In genomic region chr3R:30887711-30888549, dm6 we compare ENCODE assay signal across 1 fruit fly cellular context.
TF ChIP-seq lines count a peak whose summit lies in the region.

No protein-coding gene starts in this region.

TF ChIP-seq in whole organism, embryonic, 481 proteins besides CTCF, POLR2A, EP300 and RAD21 (continued from another document and continues in another):
- no peak for TF ChIP-seq Elba2 (GFP tag; optimal IDR thresholded peaks at IDR 0.05; lab: Kevin White, UChicago)
- TF ChIP-seq oc (tag; optimal IDR thresholded peaks at IDR 0.05; lab: Kevin White, UChicago) = peak; percentile 71
- TF ChIP-seq chm (GFP tag; IDR thresholded peaks at IDR 0.05; lab: Robert Waterston, UW) = peak; percentile 80
- peak; percentile 58 for TF ChIP-seq CG2712 (tag; optimal IDR thresholded peaks at IDR 0.05; lab: Kevin White, UChicago)
- TF ChIP-seq bowl (GFP tag; IDR thresholded peaks at IDR 0.05; lab: Robert Waterston, UW) = 0 out of 2 replicates have a peak, but pooled peaks have one; percentile 18
- TF ChIP-seq CG2889 (GFP tag; IDR thresholded peaks at IDR 0.05; lab: Robert Waterston, UW) = no peak
- no peak for TF ChIP-seq bigmax (GFP tag; optimal IDR thresholded peaks at IDR 0.05; lab: Kevin White, UChicago)
- TF ChIP-seq vnd (GFP tag; IDR thresholded peaks at IDR 0.05; lab: Robert Waterston, UW; ENCODE audit: partially characterized antibody) = no peak
- peak in 1 of 3 experiments; percentile 23 for TF ChIP-seq lola (GFP tag; optimal IDR thresholded peaks at IDR 0.05; lab: Kevin White, UChicago)
- TF ChIP-seq Atf-2 (GFP tag; optimal IDR thresholded peaks at IDR 0.05; lab: Kevin White, UChicago) = peak; percentile 60
- peak; percentile 74 for TF ChIP-seq H2.0 (GFP tag; IDR thresholded peaks at IDR 0.05; lab: Robert Waterston, UW)
- peak; percentile 23 for TF ChIP-seq CG10267 (tag; optimal IDR thresholded peaks at IDR 0.05; lab: Kevin White, UChicago)
- TF ChIP-seq trem (tag; optimal IDR thresholded peaks at IDR 0.05; lab: Kevin White, UChicago) = peak; percentile 0
- peak; percentile 28 for TF ChIP-seq Max (GFP tag; optimal IDR thresholded peaks at IDR 0.05; lab: Kevin White, UChicago)
- TF ChIP-seq prd (optimal IDR thresholded peaks at IDR 0.05; lab: Kevin White, UChicago) = no peak
- peak; percentile 77 for TF ChIP-seq prd (GFP tag; IDR thresholded peaks at IDR 0.05; lab: Robert Waterston, UW)
- TF ChIP-seq Drgx (GFP tag; IDR thresholded peaks at IDR 0.05; lab: Robert Waterston, UW) = peak; percentile 84
- TF ChIP-seq CG4854 (GFP tag; optimal IDR thresholded peaks at IDR 0.05; lab: Kevin White, UChicago) = peak; percentile 25
- TF ChIP-seq CG30403 (GFP tag; optimal IDR thresholded peaks at IDR 0.05; lab: Kevin White, UChicago) = peak; percentile 66
- TF ChIP-seq fu2 (GFP tag; optimal IDR thresholded peaks at IDR 0.05; lab: Kevin White, UChicago) = peak; percentile 46
- TF ChIP-seq Usf (GFP tag; optimal IDR thresholded peaks at IDR 0.05; lab: Kevin White, UChicago) = peak; percentile 28
- no peak for TF ChIP-seq Deaf1 (tag; optimal IDR thresholded peaks at IDR 0.05; lab: Kevin White, UChicago)
- TF ChIP-seq sim (GFP tag; IDR thresholded peaks at IDR 0.05; lab: Robert Waterston, UW) = no peak
- no peak for TF ChIP-seq zen2 (GFP tag; IDR thresholded peaks at IDR 0.05; lab: Robert Waterston, UW; ENCODE audit: partially characterized antibody)
- TF ChIP-seq CG1529 (GFP tag; optimal IDR thresholded peaks at IDR 0.05; lab: Kevin White, UChicago) = peak; percentile 36
- TF ChIP-seq eyg (GFP tag; optimal IDR thresholded peaks at IDR 0.05; lab: Kevin White, UChicago) = no peak
- peak; percentile 66 for TF ChIP-seq CG5953 (GFP tag; IDR thresholded peaks at IDR 0.05; lab: Robert Waterston, UW)
- peak; percentile 38 for TF ChIP-seq CG4707 (GFP tag; optimal IDR thresholded peaks at IDR 0.05; lab: Kevin White, UChicago)
- TF ChIP-seq nmo (GFP tag; optimal IDR thresholded peaks at IDR 0.05; lab: Kevin White, UChicago) = peak; percentile 67
- TF ChIP-seq pzg (GFP tag; optimal IDR thresholded peaks at IDR 0.05; lab: Kevin White, UChicago) = no peak
- peak; percentile 33 for TF ChIP-seq CG9609 (GFP tag; optimal IDR thresholded peaks at IDR 0.05; lab: Kevin White, UChicago)
- TF ChIP-seq az2 (GFP tag; optimal IDR thresholded peaks at IDR 0.05; lab: Kevin White, UChicago) = peak; percentile 64
- TF ChIP-seq Xbp1 (GFP tag; optimal IDR thresholded peaks at IDR 0.05; lab: Kevin White, UChicago) = peak; percentile 65
- TF ChIP-seq repo (GFP tag; optimal IDR thresholded peaks at IDR 0.05; lab: Kevin White, UChicago) = peak; percentile 16
- TF ChIP-seq tio (GFP tag; optimal IDR thresholded peaks at IDR 0.05; lab: Kevin White, UChicago) = no peak
- TF ChIP-seq Ets97D (GFP tag; optimal IDR thresholded peaks at IDR 0.05; lab: Kevin White, UChicago) = peak; percentile 16
- peak; percentile 62 for TF ChIP-seq CG7786 (GFP tag; optimal IDR thresholded peaks at IDR 0.05; lab: Kevin White, UChicago)
- peak; percentile 61 for TF ChIP-seq NFAT (GFP tag; IDR thresholded peaks at IDR 0.05; lab: Robert Waterston, UW)
- TF ChIP-seq CG12659 (GFP tag; optimal IDR thresholded peaks at IDR 0.05; lab: Kevin White, UChicago) = peak; percentile 45
- TF ChIP-seq vfl (GFP tag; optimal IDR thresholded peaks at IDR 0.05; lab: Kevin White, UChicago) = peak; percentile 35
- TF ChIP-seq CG4424 (GFP tag; optimal IDR thresholded peaks at IDR 0.05; lab: Kevin White, UChicago) = peak; percentile 57
- peak; percentile 70 for TF ChIP-seq sob (GFP tag; IDR thresholded peaks at IDR 0.05; lab: Robert Waterston, UW)
- TF ChIP-seq CG2875 (GFP tag; optimal IDR thresholded peaks at IDR 0.05; lab: Kevin White, UChicago) = peak; percentile 45
- TF ChIP-seq CG15514 (GFP tag; optimal IDR thresholded peaks at IDR 0.05; lab: Kevin White, UChicago) = peak; percentile 53
- no peak for TF ChIP-seq Doc3 (GFP tag; IDR thresholded peaks at IDR 0.05; lab: Robert Waterston, UW; ENCODE audit: partially characterized antibody)
- TF ChIP-seq CG8765 (GFP tag; IDR thresholded peaks at IDR 0.05; lab: Robert Waterston, UW) = peak; percentile 54; the same call in 1 of the 2 replicates
- no peak for TF ChIP-seq CG10959 (GFP tag; IDR thresholded peaks at IDR 0.05; lab: Robert Waterston, UW)
- TF ChIP-seq CHES-1-like (GFP tag; optimal IDR thresholded peaks at IDR 0.05; lab: Kevin White, UChicago) = peak; percentile 52
- TF ChIP-seq CG10462 (GFP tag; optimal IDR thresholded peaks at IDR 0.05; lab: Kevin White, UChicago) = peak; percentile 33
- peak; percentile 5 for TF ChIP-seq CG12744 (GFP tag; optimal IDR thresholded peaks at IDR 0.05; lab: Kevin White, UChicago)
- TF ChIP-seq Antp (GFP tag; optimal IDR thresholded peaks at IDR 0.05; lab: Kevin White, UChicago) = peak; percentile 62
- peak; percentile 55 for TF ChIP-seq CG17385 (GFP tag; optimal IDR thresholded peaks at IDR 0.05; lab: Kevin White, UChicago)
- peak; percentile 32 for TF ChIP-seq CG14710 (tag; optimal IDR thresholded peaks at IDR 0.05; lab: Kevin White, UChicago)
- no peak for TF ChIP-seq dm (GFP tag; optimal IDR thresholded peaks at IDR 0.05; lab: Kevin White, UChicago)
- TF ChIP-seq twi (tag; optimal IDR thresholded peaks at IDR 0.05; lab: Kevin White, UChicago) = no peak
- peak; percentile 40 for TF ChIP-seq CG10543 (GFP tag; optimal IDR thresholded peaks at IDR 0.05; lab: Kevin White, UChicago)
- peak; percentile 66 for TF ChIP-seq NC2β (GFP tag; optimal IDR thresholded peaks at IDR 0.05; lab: Kevin White, UChicago)
- TF ChIP-seq CG9932 (GFP tag; IDR thresholded peaks at IDR 0.05; lab: Robert Waterston, UW) = peak; percentile 66
- TF ChIP-seq Med (GFP tag; lab: Kevin White, UChicago) = peak; percentile 98
- no peak for TF ChIP-seq danr (GFP tag; IDR thresholded peaks at IDR 0.05; lab: Robert Waterston, UW)
- peak; percentile 38 for TF ChIP-seq tx (GFP tag; optimal IDR thresholded peaks at IDR 0.05; lab: Kevin White, UChicago)
- peak; percentile 49 for TF ChIP-seq fd64A (GFP tag; optimal IDR thresholded peaks at IDR 0.05; lab: Kevin White, UChicago)
- peak; percentile 67; the same call in 2 of the 3 replicates for TF ChIP-seq zfh1 (GFP tag; IDR thresholded peaks at IDR 0.05; lab: Robert Waterston, UW)
- peak; percentile 2 for TF ChIP-seq org-1 (GFP tag; optimal IDR thresholded peaks at IDR 0.05; lab: Kevin White, UChicago)
- TF ChIP-seq Dbx (GFP tag; IDR thresholded peaks at IDR 0.05; lab: Robert Waterston, UW) = 0 out of 3 replicates have a peak, but pooled peaks have one; percentile 39
- peak; percentile 24 for TF ChIP-seq ewg (GFP tag; optimal IDR thresholded peaks at IDR 0.05; lab: Kevin White, UChicago)
- TF ChIP-seq CG18764 (GFP tag; optimal IDR thresholded peaks at IDR 0.05; lab: Kevin White, UChicago) = peak; percentile 11
- peak; percentile 32; the same call in 1 of the 3 replicates for TF ChIP-seq gce (GFP tag; IDR thresholded peaks at IDR 0.05; lab: Robert Waterston, UW)
- TF ChIP-seq zen (tag; optimal IDR thresholded peaks at IDR 0.05; lab: Kevin White, UChicago) = peak; percentile 10
- TF ChIP-seq CG12299 (tag; optimal IDR thresholded peaks at IDR 0.05; lab: Kevin White, UChicago) = no peak
- TF ChIP-seq Abd-B (GFP tag; optimal IDR thresholded peaks at IDR 0.05; lab: Kevin White, UChicago) = no peak
- peak; percentile 28 for TF ChIP-seq CG16863 (GFP tag; optimal IDR thresholded peaks at IDR 0.05; lab: Kevin White, UChicago)
- TF ChIP-seq CG17328 (GFP tag; IDR thresholded peaks at IDR 0.05; lab: Robert Waterston, UW) = peak; percentile 63
- TF ChIP-seq CG33213 (GFP tag; optimal IDR thresholded peaks at IDR 0.05; lab: Kevin White, UChicago) = peak; percentile 55
- TF ChIP-seq CG14050 (GFP tag; IDR thresholded peaks at IDR 0.05; lab: Robert Waterston, UW) = peak; percentile 27; the same call in 2 of the 3 replicates
- peak; percentile 36 for TF ChIP-seq grn (GFP tag; optimal IDR thresholded peaks at IDR 0.05; lab: Kevin White, UChicago)
- TF ChIP-seq sisA (GFP tag; IDR thresholded peaks at IDR 0.05; lab: Robert Waterston, UW) = peak; percentile 65
- TF ChIP-seq D (optimal IDR thresholded peaks at IDR 0.05; lab: Kevin White, UChicago) = no peak
- TF ChIP-seq D (GFP tag; optimal IDR thresholded peaks at IDR 0.05; lab: Kevin White, UChicago) = peak; percentile 54
- peak; percentile 76 for TF ChIP-seq ind (GFP tag; optimal IDR thresholded peaks at IDR 0.05; lab: Kevin White, UChicago)
- no peak for TF ChIP-seq BtbVII (GFP tag; optimal IDR thresholded peaks at IDR 0.05; lab: Kevin White, UChicago)
- peak; percentile 35 for TF ChIP-seq Mad (GFP tag; optimal IDR thresholded peaks at IDR 0.05; lab: Kevin White, UChicago)
- peak; percentile 71 for TF ChIP-seq cwo (GFP tag; optimal IDR thresholded peaks at IDR 0.05; lab: Kevin White, UChicago)
- peak; percentile 37 for TF ChIP-seq nom (GFP tag; optimal IDR thresholded peaks at IDR 0.05; lab: Kevin White, UChicago)
- peak; percentile 35 for TF ChIP-seq jing (GFP tag; optimal IDR thresholded peaks at IDR 0.05; lab: Kevin White, UChicago)
- peak; percentile 45 for TF ChIP-seq exex (tag; optimal IDR thresholded peaks at IDR 0.05; lab: Kevin White, UChicago)
- TF ChIP-seq CG14860 (GFP tag; IDR thresholded peaks at IDR 0.05; lab: Robert Waterston, UW; ENCODE audit: partially characterized antibody) = no peak
- TF ChIP-seq sens (GFP tag; lab: Kevin White, UChicago) = peak; percentile 93
- TF ChIP-seq chif (GFP tag; optimal IDR thresholded peaks at IDR 0.05; lab: Kevin White, UChicago) = peak; percentile 33 to 60
- TF ChIP-seq CG6813 (GFP tag; optimal IDR thresholded peaks at IDR 0.05; lab: Kevin White, UChicago) = peak; percentile 64
- no peak for TF ChIP-seq ab (GFP tag; optimal IDR thresholded peaks at IDR 0.05; lab: Kevin White, UChicago)
- 0 out of 2 replicates have a peak, but pooled peaks have one; percentile 22 for TF ChIP-seq dimm (GFP tag; IDR thresholded peaks at IDR 0.05; lab: Robert Waterston, UW)
- peak; percentile 60; the same call in 1 of the 2 replicates for TF ChIP-seq CG7372 (GFP tag; IDR thresholded peaks at IDR 0.05; lab: Robert Waterston, UW)
- TF ChIP-seq pum (GFP tag; optimal IDR thresholded peaks at IDR 0.05; lab: Kevin White, UChicago) = peak; percentile 52
- TF ChIP-seq CG11504 (tag; optimal IDR thresholded peaks at IDR 0.05; lab: Kevin White, UChicago) = peak; percentile 73
- TF ChIP-seq CG10979 (tag; optimal IDR thresholded peaks at IDR 0.05; lab: Kevin White, UChicago) = peak; percentile 61
- TF ChIP-seq CG32772 (GFP tag; IDR thresholded peaks at IDR 0.05; lab: Robert Waterston, UW) = peak; percentile 56; the same call in 1 of the 2 replicates
- peak; percentile 78 for TF ChIP-seq CG2120 (GFP tag; optimal IDR thresholded peaks at IDR 0.05; lab: Kevin White, UChicago)
- TF ChIP-seq her (GFP tag; optimal IDR thresholded peaks at IDR 0.05; lab: Kevin White, UChicago) = peak; percentile 65
- TF ChIP-seq Hey (tag; optimal IDR thresholded peaks at IDR 0.05; lab: Kevin White, UChicago) = peak; percentile 66
- peak; percentile 74 for TF ChIP-seq lmd (GFP tag; IDR thresholded peaks at IDR 0.05; lab: Robert Waterston, UW)
- peak; percentile 54; the same call in 2 of the 3 replicates for TF ChIP-seq Aef1 (GFP tag; IDR thresholded peaks at IDR 0.05; lab: Robert Waterston, UW)
- no peak for TF ChIP-seq gcm2 (GFP tag; optimal IDR thresholded peaks at IDR 0.05; lab: Kevin White, UChicago)
- TF ChIP-seq Opbp (GFP tag; IDR thresholded peaks at IDR 0.05; lab: Robert Waterston, UW; ENCODE audit: partially characterized antibody) = no peak
- peak; percentile 23 for TF ChIP-seq CG6254 (GFP tag; optimal IDR thresholded peaks at IDR 0.05; lab: Kevin White, UChicago)
- TF ChIP-seq row (GFP tag; IDR thresholded peaks at IDR 0.05; lab: Robert Waterston, UW) = peak; percentile 79
- TF ChIP-seq z (GFP tag; IDR thresholded peaks at IDR 0.05; lab: Robert Waterston, UW) = no peak
- no peak for TF ChIP-seq CG1603 (tag; optimal IDR thresholded peaks at IDR 0.05; lab: Kevin White, UChicago)
- peak; percentile 49 for TF ChIP-seq ATbp (GFP tag; optimal IDR thresholded peaks at IDR 0.05; lab: Kevin White, UChicago)
- TF ChIP-seq Sox102F (GFP tag; optimal IDR thresholded peaks at IDR 0.05; lab: Kevin White, UChicago) = peak; percentile 71
- peak; percentile 51 for TF ChIP-seq wor (GFP tag; IDR thresholded peaks at IDR 0.05; lab: Robert Waterston, UW)
- peak; percentile 60 for TF ChIP-seq CG10209 (GFP tag; optimal IDR thresholded peaks at IDR 0.05; lab: Kevin White, UChicago)
- TF ChIP-seq Hand (GFP tag; optimal IDR thresholded peaks at IDR 0.05; lab: Kevin White, UChicago) = no peak
- peak; percentile 38 for TF ChIP-seq kay (GFP tag; optimal IDR thresholded peaks at IDR 0.05; lab: Kevin White, UChicago)
- TF ChIP-seq pan (optimal IDR thresholded peaks at IDR 0.05; lab: Kevin White, UChicago) = no peak
- peak in 1 of 2 experiments; percentile 82 for TF ChIP-seq pan (GFP tag; optimal IDR thresholded peaks at IDR 0.05 in 1 of 2, IDR thresholded peaks at IDR 0.05 in 1 of 2)
- TF ChIP-seq CG9817 (tag; optimal IDR thresholded peaks at IDR 0.05; lab: Kevin White, UChicago) = peak; percentile 59
- TF ChIP-seq Optix (GFP tag; IDR thresholded peaks at IDR 0.05; lab: Robert Waterston, UW) = peak; percentile 57; the same call in 2 of the 3 replicates
- TF ChIP-seq odd (GFP tag; optimal IDR thresholded peaks at IDR 0.05; lab: Kevin White, UChicago) = no peak
- no peak for TF ChIP-seq sna (GFP tag; IDR thresholded peaks at IDR 0.05; lab: Robert Waterston, UW; ENCODE audit: partially characterized antibody)
- TF ChIP-seq CG16779 (GFP tag; IDR thresholded peaks at IDR 0.05; lab: Robert Waterston, UW) = 0 out of 2 replicates have a peak, but pooled peaks have one; percentile 32
- no peak for TF ChIP-seq pros (GFP tag; optimal IDR thresholded peaks at IDR 0.05; lab: Kevin White, UChicago)
- TF ChIP-seq fru (optimal IDR thresholded peaks at IDR 0.05; lab: Kevin White, UChicago) = no peak
- TF ChIP-seq CG7745 (tag; optimal IDR thresholded peaks at IDR 0.05; lab: Kevin White, UChicago) = no peak
- peak; percentile 67; the same call in 2 of the 3 replicates for TF ChIP-seq H15 (GFP tag; IDR thresholded peaks at IDR 0.05; lab: Robert Waterston, UW)
- TF ChIP-seq dpn (GFP tag; optimal IDR thresholded peaks at IDR 0.05; lab: Kevin White, UChicago) = peak; percentile 62 to 71
- TF ChIP-seq cas (GFP tag; IDR thresholded peaks at IDR 0.05; lab: Robert Waterston, UW) = peak; percentile 35; the same call in 1 of the 2 replicates
- TF ChIP-seq CG13775 (GFP tag; optimal IDR thresholded peaks at IDR 0.05; lab: Kevin White, UChicago) = peak; percentile 9
- TF ChIP-seq CG10274 (GFP tag; optimal IDR thresholded peaks at IDR 0.05; lab: Kevin White, UChicago) = peak; percentile 33
- peak; percentile 67 for TF ChIP-seq CG12071 (GFP tag; optimal IDR thresholded peaks at IDR 0.05; lab: Kevin White, UChicago)
- TF ChIP-seq pho (GFP tag; optimal IDR thresholded peaks at IDR 0.05; lab: Kevin White, UChicago) = peak; percentile 9
